Fruit fly (Drosophila melanogaster): ENCODE measurements around the gene CecC.

Gene CecC

DNA sequence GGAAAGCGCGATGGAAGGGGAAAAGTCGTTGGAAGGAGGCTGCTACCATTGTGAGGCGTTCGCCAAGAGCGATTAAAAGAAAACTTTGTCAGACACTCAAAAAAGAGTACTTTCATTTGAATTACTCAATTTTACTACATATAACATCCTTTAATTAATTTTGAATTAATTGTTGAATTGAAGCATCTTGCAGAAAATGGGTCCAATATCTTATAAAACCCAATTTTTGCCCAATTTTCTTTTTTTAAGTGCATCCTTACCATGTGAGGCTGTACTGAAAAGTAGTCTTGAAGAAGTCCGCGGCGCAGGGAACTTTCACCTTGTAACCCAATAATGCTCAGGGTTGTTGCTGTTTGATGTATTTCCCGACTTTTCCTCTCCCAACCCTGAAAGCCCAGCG, 19.0 kb downstream of the CecC start (continued):
- TF ChIP-seq dati (GFP tag; IDR thresholded peaks at IDR 0.05) (no peak), Taf1 (GFP tag; IDR thresholded peaks at IDR 0.05) (no peak), CG12236 (GFP tag; optimal IDR thresholded peaks at IDR 0.05) (no peak), wor (GFP tag; IDR thresholded peaks at IDR 0.05) (no peak), CG6689 (GFP tag; IDR thresholded peaks at IDR 0.05) (peak; percentile 57), ato (GFP tag; IDR thresholded peaks at IDR 0.05; ENCODE audit: partially characterized antibody) (no peak), CG6854 (GFP tag; optimal IDR thresholded peaks at IDR 0.05) (no peak), gem (tag; optimal IDR thresholded peaks at IDR 0.05) (peak; percentile 53), klu (GFP tag; IDR thresholded peaks at IDR 0.05) (no peak), CG1832 (GFP tag; optimal IDR thresholded peaks at IDR 0.05) (no peak), Hr3 (GFP tag; optimal IDR thresholded peaks at IDR 0.05) (no peak), twi (tag; optimal IDR thresholded peaks at IDR 0.05) (no peak), pb (GFP tag; optimal IDR thresholded peaks at IDR 0.05) (no peak), Elba2 (GFP tag; optimal IDR thresholded peaks at IDR 0.05) (no peak), CG12219 (GFP tag; optimal IDR thresholded peaks at IDR 0.05) (no peak), Mad (GFP tag; optimal IDR thresholded peaks at IDR 0.05) (no peak), rib (GFP tag; IDR thresholded peaks at IDR 0.05) (no peak), CG11247 (GFP tag; IDR thresholded peaks at IDR 0.05) (no peak), Jarid2 (GFP tag; optimal IDR thresholded peaks at IDR 0.05) (no peak), dmrt11E (tag; optimal IDR thresholded peaks at IDR 0.05) (peak; percentile 24), Aef1 (GFP tag; IDR thresholded peaks at IDR 0.05) (no peak), ap (GFP tag; IDR thresholded peaks at IDR 0.05) (no peak), NC2α (GFP tag; optimal IDR thresholded peaks at IDR 0.05) (no peak), lab (GFP tag; optimal IDR thresholded peaks at IDR 0.05) (peak; percentile 41), Usf (GFP tag; optimal IDR thresholded peaks at IDR 0.05) (no peak), CG4282 (GFP tag; optimal IDR thresholded peaks at IDR 0.05) (no peak), bsh (GFP tag; optimal IDR thresholded peaks at IDR 0.05) (peak in 1 of 2 experiments; percentile 56), CG18476 (GFP tag; optimal IDR thresholded peaks at IDR 0.05) (no peak), CG10654 (GFP tag; optimal IDR thresholded peaks at IDR 0.05) (no peak), HmgD (GFP tag; optimal IDR thresholded peaks at IDR 0.05) (no peak), CG2889 (GFP tag; IDR thresholded peaks at IDR 0.05) (0 out of 3 replicates have a peak, but pooled peaks have one; percentile 28), CG17385 (GFP tag; optimal IDR thresholded peaks at IDR 0.05) (peak; percentile 31), CG1024 (GFP tag; IDR thresholded peaks at IDR 0.05) (no peak), tna (GFP tag; IDR thresholded peaks at IDR 0.05; ENCODE audit: partially characterized antibody) (no peak), ci (GFP tag; IDR thresholded peaks at IDR 0.05) (peak; percentile 78; the same call in 2 of the 3 replicates), sqz (GFP tag; optimal IDR thresholded peaks at IDR 0.05) (peak; percentile 4), Side (GFP tag; optimal IDR thresholded peaks at IDR 0.05) (no peak), Ets97D (GFP tag; optimal IDR thresholded peaks at IDR 0.05) (no peak), CG31365 (tag; optimal IDR thresholded peaks at IDR 0.05) (no peak), CG1792 (GFP tag; optimal IDR thresholded peaks at IDR 0.05) (no peak), CG3726 (GFP tag; IDR thresholded peaks at IDR 0.05) (no peak), Hand (GFP tag; optimal IDR thresholded peaks at IDR 0.05) (peak; percentile 8), tin (GFP tag; optimal IDR thresholded peaks at IDR 0.05) (peak; percentile 29), tx (GFP tag; optimal IDR thresholded peaks at IDR 0.05) (no peak), lov (optimal IDR thresholded peaks at IDR 0.05) (no peak), lov (GFP tag; IDR thresholded peaks at IDR 0.05) (0 out of 3 replicates have a peak, but pooled peaks have one; percentile 45), dan (GFP tag; IDR thresholded peaks at IDR 0.05) (no peak), h (optimal IDR thresholded peaks at IDR 0.05) (no peak), ken (GFP tag; IDR thresholded peaks at IDR 0.05) (0 out of 3 replicates have a peak, but pooled peaks have one; percentile 32), CoRest (tag; optimal IDR thresholded peaks at IDR 0.05) (peak; percentile 51), CG12391 (tag; optimal IDR thresholded peaks at IDR 0.05) (peak; percentile 39), CG4328 (GFP tag; optimal IDR thresholded peaks at IDR 0.05) (no peak), fd96Cb (tag; optimal IDR thresholded peaks at IDR 0.05) (peak; percentile 2)

Measured in whole organism, embryonic.